Worm (Caenorhabditis elegans) whole organism, midembryonic: ENCODE data around the gene M05D6.1.

Experiments
- T22C8.4 ChIP-seq: fragments of 200-800 bp; sonication (Bioruptor generic); IDR thresholded peaks from 2 replicates; pipeline ENCODE4 v1.3.6; 2022; ENCODE audit warnings: missing genetic modification characterization, missing compliant biosample characterization
- cog-1 ChIP-seq: sonication (generic microtip); optimal IDR thresholded peaks from 2 replicates; lab custom pipeline; 2016; ENCODE audit warnings: missing genetic modification characterization, missing compliant biosample characterization
- flt-1 ChIP-seq: fragments of 200-800 bp; sonication (Bioruptor generic); IDR thresholded peaks from 2 replicates; pipeline ENCODE4 v1.3.6; 2022; ENCODE audit warnings: missing genetic modification characterization, missing compliant biosample characterization
- klf-2 ChIP-seq: fragments of 200-800 bp; sonication (Bioruptor generic); conservative IDR thresholded peaks from 2 replicates; pipeline ENCODE4 v1.3.6; 2022; ENCODE audit warnings: missing genetic modification reagents, missing genetic modification characterization, missing compliant biosample characterization
- med-1 ChIP-seq: sonication (generic microtip); optimal IDR thresholded peaks from 2 replicates; lab custom pipeline; 2017; ENCODE audit warnings: missing genetic modification characterization, mild to moderate bottlenecking, missing compliant biosample characterization, antibody characterized with exemption, missing genetic modification reagents; ENCODE audit not compliant: insufficient read depth
- ref-1 ChIP-seq: fragments of 200-800 bp; sonication (Bioruptor generic); conservative IDR thresholded peaks from 2 replicates; pipeline ENCODE4 v1.3.6; 2022; ENCODE audit warnings: missing genetic modification reagents, missing genetic modification characterization, missing compliant biosample characterization
- tab-1 ChIP-seq: fragments of 200-800 bp; sonication (Bioruptor generic); IDR thresholded peaks from 2 replicates; pipeline ENCODE4 v1.3.6; 2022; ENCODE audit warnings: missing genetic modification characterization, missing compliant biosample characterization
- ztf-23 ChIP-seq: fragments of 200-800 bp; sonication (Bioruptor generic); IDR thresholded peaks from 2 replicates; pipeline ENCODE4 v1.3.6; 2022; ENCODE audit warnings: missing genetic modification reagents, missing genetic modification characterization, missing compliant biosample characterization
- ztf-29 ChIP-seq: fragments of 200-800 bp; sonication (Bioruptor generic); IDR thresholded peaks from 2 replicates; pipeline ENCODE4 v1.3.6; 2022; ENCODE audit warnings: missing genetic modification reagents, missing genetic modification characterization, missing compliant biosample characterization

The M05D6.1 gene

DNA sequence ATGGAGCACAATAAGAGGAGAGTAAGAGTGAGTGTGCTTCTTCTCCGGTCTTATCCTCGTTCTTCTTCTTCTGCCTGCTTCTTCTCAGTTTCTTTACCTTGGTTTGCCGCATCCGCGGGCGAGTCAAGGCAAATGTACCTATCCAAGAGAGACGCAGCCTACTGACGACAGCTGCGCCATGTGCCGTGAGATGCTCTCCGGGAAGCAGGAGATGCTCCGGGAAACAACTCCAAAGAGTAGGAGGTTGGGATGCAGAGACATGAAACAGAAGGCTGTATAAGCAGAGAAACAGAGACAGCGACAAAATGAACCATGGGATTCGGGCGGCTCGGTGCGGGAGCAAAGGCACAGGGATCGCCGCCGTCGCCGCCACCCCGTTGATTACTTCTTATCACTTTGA is 23.8 kb upstream of the M05D6.1 start:
- TF ChIP-seq ztf-23 (no peak), ztf-29 (GFP tag; lab: Robert Waterston, UW) (no peak), flt-1 (GFP tag; lab: Robert Waterston, UW) (0 out of 2 replicates have a peak, but pooled peaks have one; percentile 47), klf-2 (GFP tag; lab: Robert Waterston, UW) (no peak), T22C8.4 (GFP tag; lab: Robert Waterston, UW) (no peak), ref-1 (GFP tag; lab: Robert Waterston, UW) (no peak), med-1 (no peak), cog-1 (tag; lab: Kevin White, UChicago) (no peak)

DNA sequence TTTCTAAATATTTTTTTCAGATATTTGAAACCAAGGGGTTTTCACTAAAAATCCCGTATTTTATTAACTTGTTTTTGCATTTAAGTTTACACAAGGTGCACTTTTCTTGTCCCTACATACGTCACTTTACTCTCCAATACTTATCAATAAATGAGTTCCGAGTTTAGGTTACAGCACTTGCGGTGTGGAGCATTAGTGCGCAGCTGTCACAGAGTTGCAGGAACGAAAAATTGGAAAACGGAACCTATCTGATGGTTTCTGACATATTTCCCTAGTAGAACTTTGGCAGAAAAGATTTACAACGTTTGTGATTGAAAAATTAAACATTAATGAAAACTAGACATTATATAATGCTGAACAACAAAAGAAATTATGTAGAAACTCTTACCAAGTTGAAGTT is 23.0 kb upstream of the M05D6.1 start:
- TF ChIP-seq ztf-23 (no peak), flt-1 (GFP tag; lab: Robert Waterston, UW) (no peak), ztf-29 (GFP tag; lab: Robert Waterston, UW) (no peak), tab-1 (no peak), med-1 (no peak), ref-1 (GFP tag; lab: Robert Waterston, UW) (no peak), T22C8.4 (GFP tag; lab: Robert Waterston, UW) (no peak), cog-1 (tag; lab: Kevin White, UChicago) (no peak), klf-2 (GFP tag; lab: Robert Waterston, UW) (no peak)

ce11 chrII:8496184-8496583 is 21.0 kb upstream of the M05D6.1 start:
- TF ChIP-seq cog-1 (tag; lab: Kevin White, UChicago) (no peak), ztf-23 (no peak), klf-2 (GFP tag; lab: Robert Waterston, UW) (no peak), flt-1 (GFP tag; lab: Robert Waterston, UW) (no peak), med-1 (no peak), ztf-29 (GFP tag; lab: Robert Waterston, UW) (no peak), ref-1 (GFP tag; lab: Robert Waterston, UW) (no peak), T22C8.4 (GFP tag; lab: Robert Waterston, UW) (no peak), tab-1 (no peak)

ce11 chrII:8494228-8494717 is 19.1 kb upstream of the M05D6.1 start, which contains the start of gene M05D6.9:
Gene M05D6.9, plus strand, starts transcription at chrII:8494278.
- no peak for TF ChIP-seq med-1
- TF ChIP-seq tab-1 = no peak
- no peak for TF ChIP-seq klf-2 (GFP tag; lab: Robert Waterston, UW)
- TF ChIP-seq ztf-29 (GFP tag; lab: Robert Waterston, UW) = no peak
- TF ChIP-seq cog-1 (tag; lab: Kevin White, UChicago) = no peak
- TF ChIP-seq flt-1 (GFP tag; lab: Robert Waterston, UW) = no peak
- TF ChIP-seq ztf-23 = no peak
- no peak for TF ChIP-seq ref-1 (GFP tag; lab: Robert Waterston, UW)
- TF ChIP-seq T22C8.4 (GFP tag; lab: Robert Waterston, UW) = no peak

- TF ChIP-seq ref-1 (GFP tag; lab: Robert Waterston, UW) = no peak
- TF ChIP-seq flt-1 (GFP tag; lab: Robert Waterston, UW) = no peak
- TF ChIP-seq T22C8.4 (GFP tag; lab: Robert Waterston, UW) = no peak
- no peak for TF ChIP-seq tab-1
Observed at ce11 chrII:8488123-8488522, 12.9 kb upstream of the M05D6.1 start.

DNA sequence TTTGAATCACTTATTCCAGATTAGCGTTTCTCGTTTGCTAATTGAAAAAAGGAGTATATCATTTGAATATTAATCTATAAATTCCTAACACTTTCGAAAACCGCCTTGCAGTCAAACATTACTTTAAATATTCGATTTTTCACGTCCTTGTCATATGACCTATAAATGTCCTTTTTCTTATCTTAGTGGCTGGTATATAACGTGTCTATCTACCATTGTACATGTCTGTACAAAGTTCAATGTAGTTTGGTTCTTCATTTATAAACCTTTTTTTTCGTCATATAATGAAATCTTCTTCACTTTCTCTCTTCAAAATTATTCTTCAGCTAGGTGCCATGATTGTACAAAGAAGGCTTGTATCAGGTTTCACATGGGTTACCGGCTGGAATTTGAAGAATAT is 10.4 kb upstream of the M05D6.1 start, which contains the start of gene gbh-2:
gbh-2 (plus strand) TSS at position 277 of the 400 bp plus-strand sequence.
- TF ChIP-seq flt-1 (GFP tag; lab: Robert Waterston, UW) (no peak), tab-1 (no peak), ref-1 (GFP tag; lab: Robert Waterston, UW) (no peak), klf-2 (GFP tag; lab: Robert Waterston, UW) (no peak), cog-1 (tag; lab: Kevin White, UChicago) (no peak), T22C8.4 (GFP tag; lab: Robert Waterston, UW) (no peak), ztf-23 (no peak), med-1 (no peak), ztf-29 (GFP tag; lab: Robert Waterston, UW) (no peak)

DNA sequence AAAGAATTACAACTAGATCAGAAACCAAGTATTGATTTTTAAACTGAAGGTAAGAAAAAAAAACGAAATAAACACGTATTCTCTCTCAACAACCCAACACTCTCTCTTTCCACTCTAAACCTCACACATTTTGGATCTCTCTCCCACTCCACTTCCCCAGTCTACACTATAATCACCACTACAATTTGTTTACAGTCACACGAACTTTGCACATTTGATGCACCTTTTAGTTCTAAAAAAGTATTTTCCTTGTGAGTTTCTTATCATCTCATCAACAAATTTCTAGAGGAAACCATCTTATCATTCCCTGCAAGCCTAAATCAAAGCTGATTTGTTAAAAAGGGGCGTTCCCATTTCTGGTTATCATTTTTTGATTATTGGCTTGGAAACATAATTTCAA is 9.3 kb upstream of the M05D6.1 start:
- TF ChIP-seq cog-1 (tag; lab: Kevin White, UChicago) = no peak
- no peak for TF ChIP-seq flt-1 (GFP tag; lab: Robert Waterston, UW)
- TF ChIP-seq ref-1 (GFP tag; lab: Robert Waterston, UW) = no peak
- no peak for TF ChIP-seq klf-2 (GFP tag; lab: Robert Waterston, UW)
- no peak for TF ChIP-seq tab-1
- no peak for TF ChIP-seq ztf-23
- TF ChIP-seq med-1 = no peak
- no peak for TF ChIP-seq T22C8.4 (GFP tag; lab: Robert Waterston, UW)
- TF ChIP-seq ztf-29 (GFP tag; lab: Robert Waterston, UW) = no peak

- no peak for TF ChIP-seq ref-1 (GFP tag; lab: Robert Waterston, UW)
- no peak for TF ChIP-seq med-1
- TF ChIP-seq klf-2 (GFP tag; lab: Robert Waterston, UW) = no peak
- no peak for TF ChIP-seq T22C8.4 (GFP tag; lab: Robert Waterston, UW)
- no peak for TF ChIP-seq ztf-29 (GFP tag; lab: Robert Waterston, UW)
- no peak for TF ChIP-seq tab-1
- no peak for TF ChIP-seq cog-1 (tag; lab: Kevin White, UChicago)
- no peak for TF ChIP-seq ztf-23
- TF ChIP-seq flt-1 (GFP tag; lab: Robert Waterston, UW) = no peak
Observed at ce11 chrII:8483793-8484186, 8.6 kb upstream of the M05D6.1 start, which contains the start of gene taap-1. Gene taap-1, minus strand, starts transcription at chrII:8483871.

- TF ChIP-seq med-1 = no peak
- TF ChIP-seq ztf-23 = no peak
Observed at ce11 chrII:8483124-8483792, 8.1 kb upstream of the M05D6.1 start.

DNA sequence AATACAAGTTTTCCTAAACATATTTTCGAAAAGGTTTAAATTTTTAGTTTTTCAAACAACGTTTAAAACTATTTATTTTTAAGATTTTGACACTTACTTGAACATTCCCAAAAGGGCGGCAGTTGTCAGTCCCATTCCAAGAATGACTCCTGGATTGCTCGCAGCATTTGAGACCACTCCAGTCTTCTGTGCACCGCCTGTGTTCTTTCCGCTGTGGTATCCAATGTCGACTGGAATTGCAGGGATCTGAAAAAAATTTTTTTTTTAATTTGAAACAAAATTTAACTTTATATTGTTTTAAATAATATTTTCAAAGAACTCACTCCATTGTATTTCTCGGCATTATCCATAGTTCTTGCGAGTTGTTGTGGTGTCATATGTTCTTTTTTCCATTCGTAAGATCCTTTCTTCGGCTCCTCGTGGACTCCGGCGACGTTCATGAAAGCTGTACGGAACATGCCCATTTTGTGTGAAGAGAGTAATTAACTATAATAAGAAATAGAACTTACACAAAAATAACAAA is 6.6 kb upstream of the M05D6.1 start, which contains the start of gene M05D6.5:
M05D6.5 (minus strand) TSS at position 473 of the 523 bp plus-strand sequence.
- TF ChIP-seq tab-1 = no peak
- TF ChIP-seq ref-1 (GFP tag; lab: Robert Waterston, UW) = no peak
- no peak for TF ChIP-seq med-1
